Worm (Caenorhabditis elegans) whole organism, L3 larva: Measurements from ENCODE around the gene jhdm-1.
A peak's percentile ranks its signal among the peaks of the same experiment; 100 is the strongest.

Experiments
- aly-2 ChIP-seq: fragments of 150-350 bp; optimal IDR thresholded peaks from 2 replicates; lab custom pipeline; 2014; ENCODE audit warnings: missing biosample characterization, missing genetic modification characterization
- ceh-28 ChIP-seq: fragments of 150-350 bp; optimal IDR thresholded peaks from 2 replicates; lab custom pipeline; 2014; ENCODE audit warnings: missing biosample characterization, missing genetic modification reagents, missing genetic modification characterization
- ceh-82 ChIP-seq: fragments of 150-350 bp; optimal IDR thresholded peaks from 2 replicates; lab custom pipeline; 2014; ENCODE audit warnings: missing biosample characterization, missing genetic modification characterization
- ceh-9 ChIP-seq: sonication (generic microtip); optimal IDR thresholded peaks from 2 replicates; lab custom pipeline; 2018; ENCODE audit warnings: missing biosample characterization, missing genetic modification characterization
- egl-27 ChIP-seq: sonication (generic microtip); optimal IDR thresholded peaks from 4 replicates; lab custom pipeline; 2017; ENCODE audit warnings: missing biosample characterization, missing genetic modification reagents, missing genetic modification characterization
- egl-5 ChIP-seq: fragments of 150-350 bp; optimal IDR thresholded peaks from 2 replicates; lab custom pipeline; 2017; ENCODE audit warnings: missing biosample characterization, missing genetic modification reagents, missing genetic modification characterization, inconsistent platforms
- elt-1 ChIP-seq: fragments of 150-350 bp; optimal IDR thresholded peaks from 2 replicates; lab custom pipeline; 2014; ENCODE audit warnings: missing biosample characterization, missing genetic modification characterization
- elt-2 ChIP-seq: sonication (generic microtip); optimal IDR thresholded peaks from 2 replicates; lab custom pipeline; 2016; ENCODE audit warnings: missing genetic modification reagents, mild to moderate bottlenecking, missing genetic modification characterization, missing compliant biosample characterization
- eor-1 ChIP-seq, 2 experiments: fragments of 150-350 bp; optimal IDR thresholded peaks; 2 replicates each; lab custom pipeline; 2014 to 2018; ENCODE audit warnings: missing biosample characterization in 2 of 2, missing genetic modification characterization in 2 of 2
- fkh-10 ChIP-seq: sonication (generic microtip); optimal IDR thresholded peaks from 2 replicates; lab custom pipeline; 2017; ENCODE audit warnings: missing biosample characterization, missing genetic modification reagents, missing genetic modification characterization
- fkh-2 ChIP-seq: fragments of 150-350 bp; optimal IDR thresholded peaks from 2 replicates; lab custom pipeline; 2014; ENCODE audit warnings: missing biosample characterization, missing genetic modification reagents, missing genetic modification characterization
- fos-1 ChIP-seq: fragments of 150-350 bp; optimal IDR thresholded peaks from 2 replicates; lab custom pipeline; 2014; ENCODE audit warnings: missing biosample characterization, missing genetic modification characterization
- hmg-11 ChIP-seq: sonication (generic microtip); optimal IDR thresholded peaks from 2 replicates; lab custom pipeline; 2016; ENCODE audit warnings: missing genetic modification characterization, missing compliant biosample characterization
- jun-1 ChIP-seq: fragments of 150-350 bp; optimal IDR thresholded peaks from 2 replicates; lab custom pipeline; 2014; ENCODE audit warnings: missing biosample characterization, missing genetic modification reagents, missing genetic modification characterization
- lin-15B ChIP-seq: fragments of 150-350 bp; optimal IDR thresholded peaks from 2 replicates; lab custom pipeline; 2014; ENCODE audit warnings: missing biosample characterization, missing genetic modification characterization
- lsy-12 ChIP-seq: sonication (generic microtip); optimal IDR thresholded peaks from 2 replicates; lab custom pipeline; 2016; ENCODE audit warnings: mild to moderate bottlenecking, missing genetic modification characterization, missing compliant biosample characterization
- nhr-11 ChIP-seq: fragments of 150-350 bp; optimal IDR thresholded peaks from 2 replicates; lab custom pipeline; 2014; ENCODE audit warnings: missing biosample characterization, missing genetic modification characterization
- nhr-12 ChIP-seq: fragments of 150-350 bp; optimal IDR thresholded peaks from 2 replicates; lab custom pipeline; 2014; ENCODE audit warnings: missing biosample characterization, missing genetic modification characterization
- nhr-23 ChIP-seq: fragments of 150-350 bp; optimal IDR thresholded peaks from 2 replicates; lab custom pipeline; 2014; ENCODE audit warnings: missing biosample characterization, missing genetic modification reagents, missing genetic modification characterization
- nhr-237 ChIP-seq: fragments of 150-350 bp; optimal IDR thresholded peaks from 2 replicates; lab custom pipeline; 2014; ENCODE audit warnings: missing biosample characterization, missing genetic modification characterization
- nhr-28 ChIP-seq: fragments of 150-350 bp; optimal IDR thresholded peaks from 2 replicates; lab custom pipeline; 2014; ENCODE audit warnings: missing biosample characterization, missing genetic modification characterization
- nhr-67 ChIP-seq: fragments of 150-350 bp; optimal IDR thresholded peaks from 2 replicates; lab custom pipeline; 2014; ENCODE audit warnings: missing biosample characterization, missing genetic modification characterization
- nhr-76 ChIP-seq: fragments of 150-350 bp; sonication (generic microtip); optimal IDR thresholded peaks from 5 replicates; lab custom pipeline; 2014; ENCODE audit warnings: missing biosample characterization, missing genetic modification characterization
- nhr-77 ChIP-seq: fragments of 150-350 bp; optimal IDR thresholded peaks from 2 replicates; lab custom pipeline; 2014; ENCODE audit warnings: missing biosample characterization, missing genetic modification characterization
- pha-4 ChIP-seq: fragments of 150-350 bp; optimal IDR thresholded peaks from 2 replicates; lab custom pipeline; 2014; ENCODE audit warnings: missing biosample characterization, missing genetic modification reagents, missing genetic modification characterization
- pqm-1 ChIP-seq: fragments of 150-350 bp; optimal IDR thresholded peaks from 2 replicates; lab custom pipeline; 2017; ENCODE audit warnings: missing biosample characterization, missing genetic modification characterization, inconsistent platforms
- sea-2 ChIP-seq: fragments of 150-350 bp; sonication (generic microtip); optimal IDR thresholded peaks from 4 replicates; lab custom pipeline; 2014; ENCODE audit warnings: missing biosample characterization, missing genetic modification reagents, missing genetic modification characterization
- snpc-4 ChIP-seq: fragments of 150-350 bp; optimal IDR thresholded peaks from 2 replicates; lab custom pipeline; 2014; ENCODE audit warnings: missing biosample characterization, missing genetic modification characterization
- tbx-2 ChIP-seq: sonication (generic microtip); optimal IDR thresholded peaks from 2 replicates; lab custom pipeline; 2016; ENCODE audit warnings: mild to moderate bottlenecking, missing genetic modification characterization, missing compliant biosample characterization
- unc-39 ChIP-seq: sonication (generic microtip); optimal IDR thresholded peaks from 4 replicates; lab custom pipeline; 2017; ENCODE audit warnings: missing biosample characterization, missing genetic modification characterization
- unc-62 ChIP-seq: fragments of 150-350 bp; sonication (generic microtip); optimal IDR thresholded peaks from 4 replicates; lab custom pipeline; 2014; ENCODE audit warnings: missing biosample characterization, missing genetic modification reagents, missing genetic modification characterization
- zag-1 ChIP-seq: fragments of 150-350 bp; optimal IDR thresholded peaks from 2 replicates; lab custom pipeline; 2014; ENCODE audit warnings: missing biosample characterization, missing genetic modification characterization
- ztf-11 ChIP-seq: fragments of 150-350 bp; optimal IDR thresholded peaks from 2 replicates; lab custom pipeline; 2014; ENCODE audit warnings: missing biosample characterization, missing genetic modification characterization

jhdm-1 gene

ce11 chrIII:6489493-6489892 is 35.2 kb downstream of the jhdm-1 start, which contains the start of gene rpt-3:
TSS of gene rpt-3 (plus strand) at chrIII:6489793.
- no peak for TF ChIP-seq nhr-23 (tag; lab: Kevin White, UChicago)

- no peak for TF ChIP-seq ceh-28 (tag; lab: Kevin White, UChicago)
- TF ChIP-seq fos-1 (tag; lab: Kevin White, UChicago), result no peak
- no peak for TF ChIP-seq fkh-10
- TF ChIP-seq lin-15B (tag; lab: Kevin White, UChicago), result no peak
- TF ChIP-seq egl-27, result no peak
- no peak for TF ChIP-seq nhr-12 (tag; lab: Kevin White, UChicago)
- no peak for TF ChIP-seq hmg-11 (tag; lab: Kevin White, UChicago)
- TF ChIP-seq pha-4 (tag; lab: Kevin White, UChicago), result no peak
- no peak for TF ChIP-seq ceh-82 (tag; lab: Kevin White, UChicago)
- no peak for TF ChIP-seq tbx-2 (tag; lab: Kevin White, UChicago)
- no peak for TF ChIP-seq ceh-9 (tag; lab: Kevin White, UChicago)
- TF ChIP-seq ztf-11 (tag; lab: Kevin White, UChicago), result no peak
- no peak for TF ChIP-seq nhr-11 (tag; lab: Kevin White, UChicago)
- no peak for TF ChIP-seq unc-62 (GFP tag; lab: Kevin White, UChicago)
- TF ChIP-seq egl-5, result no peak
- TF ChIP-seq jun-1 (tag; lab: Kevin White, UChicago), result no peak
- TF ChIP-seq nhr-77 (tag; lab: Kevin White, UChicago), result no peak
These were observed 36.7 kb downstream of the jhdm-1 start for ce11 chrIII:6490989-6491388.

- no peak for TF ChIP-seq jun-1 (tag; lab: Kevin White, UChicago)
- TF ChIP-seq elt-1, result no peak
- no peak for TF ChIP-seq nhr-12 (tag; lab: Kevin White, UChicago)
- no peak for TF ChIP-seq ceh-28 (tag; lab: Kevin White, UChicago)
- TF ChIP-seq aly-2 (tag; lab: Kevin White, UChicago), result no peak
- TF ChIP-seq fos-1 (tag; lab: Kevin White, UChicago), result no peak
- TF ChIP-seq eor-1 (tag; optimal IDR thresholded peaks at IDR 0.05; lab: Kevin White, UChicago), result no peak
- TF ChIP-seq unc-62 (GFP tag; lab: Kevin White, UChicago), result no peak
- no peak for TF ChIP-seq lin-15B (tag; lab: Kevin White, UChicago)
- TF ChIP-seq hmg-11 (tag; lab: Kevin White, UChicago), result no peak
- no peak for TF ChIP-seq unc-39
- TF ChIP-seq nhr-28 (tag; lab: Kevin White, UChicago), result no peak
- no peak for TF ChIP-seq ceh-9 (tag; lab: Kevin White, UChicago)
- no peak for TF ChIP-seq nhr-76
- TF ChIP-seq egl-5, result no peak
- TF ChIP-seq sea-2, result no peak
These were observed 38.5 kb downstream of the jhdm-1 start, which contains the start of gene srb-11 for ce11 chrIII:6492807-6493206. TSS of gene srb-11 (minus strand) at chrIII:6492907.

ce11 chrIII:6495191-6495723 is 41.0 kb downstream of the jhdm-1 start, which contains the start of gene F23F12.13:
TSS of gene F23F12.13 (plus strand) at chrIII:6495673.
- TF ChIP-seq zag-1, result no peak
- TF ChIP-seq elt-2 (tag; lab: Kevin White, UChicago), result peak; percentile 85
- no peak for TF ChIP-seq unc-39
- no peak for TF ChIP-seq nhr-237 (tag; lab: Kevin White, UChicago)
- TF ChIP-seq aly-2 (tag; lab: Kevin White, UChicago), result no peak
- peak; percentile 23 for TF ChIP-seq pha-4 (tag; lab: Kevin White, UChicago)
- no peak for TF ChIP-seq nhr-67 (tag; lab: Kevin White, UChicago)
- TF ChIP-seq sea-2, result no peak
- TF ChIP-seq nhr-28 (tag; lab: Kevin White, UChicago), result no peak
- TF ChIP-seq pqm-1 (tag; lab: Kevin White, UChicago), result peak; percentile 77
- TF ChIP-seq, all 47 proteins: peak for 3

ce11 chrIII:6498176-6498575 is 43.9 kb downstream of the jhdm-1 start, which contains the start of gene sdz-15:
TSS of gene sdz-15 (plus strand) at chrIII:6498476.
- TF ChIP-seq fkh-2, result no peak

ce11 chrIII:6499102-6499501 is 44.8 kb downstream of the jhdm-1 start:
- no peak for TF ChIP-seq fos-1 (tag; lab: Kevin White, UChicago)
- TF ChIP-seq lsy-12 (tag; lab: Kevin White, UChicago), result no peak
- no peak for TF ChIP-seq aly-2 (tag; lab: Kevin White, UChicago)
- no peak for TF ChIP-seq pha-4 (tag; lab: Kevin White, UChicago)
- no peak for TF ChIP-seq nhr-11 (tag; lab: Kevin White, UChicago)
- TF ChIP-seq snpc-4 (tag; lab: Kevin White, UChicago), result no peak
- TF ChIP-seq nhr-23 (tag; lab: Kevin White, UChicago), result no peak
- no peak for TF ChIP-seq nhr-76
- TF ChIP-seq, all 47 proteins: peak for 0
